Worm (Caenorhabditis elegans): ENCODE data around the gene R160.6.

DNA sequence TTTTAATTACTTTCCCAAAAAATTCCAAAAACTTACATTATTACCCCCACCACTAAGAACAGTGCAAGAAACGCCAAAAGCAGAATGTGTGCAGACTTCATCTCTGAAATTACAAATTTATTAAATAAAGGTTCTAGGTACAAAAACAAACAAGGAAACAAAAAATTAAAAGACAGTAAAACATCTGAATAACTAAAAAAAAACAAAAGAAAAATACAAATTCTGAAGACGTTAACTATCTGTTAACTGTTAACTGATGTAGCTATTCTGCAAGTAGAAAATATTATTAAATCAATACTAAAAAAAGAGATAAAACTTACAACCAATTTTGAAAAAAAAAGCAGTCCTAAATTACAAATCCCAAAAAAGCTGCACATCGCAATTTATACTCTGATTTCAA lies 1.6 kb downstream of the R160.6 start, which contains the start of gene R160.13:
- TF ChIP-seq nhr-10 (tag; optimal IDR thresholded peaks at IDR 0.05) = no peak
- TF ChIP-seq unc-62 (GFP tag; optimal IDR thresholded peaks at IDR 0.05) = no peak
- TF ChIP-seq elt-1 (tag; optimal IDR thresholded peaks at IDR 0.05) = no peak
- TF ChIP-seq zag-1 (tag; optimal IDR thresholded peaks at IDR 0.05) = no peak
- no peak for TF ChIP-seq nhr-77 (tag; optimal IDR thresholded peaks at IDR 0.05)
- TF ChIP-seq nhr-237 (tag; optimal IDR thresholded peaks at IDR 0.05) = no peak
- no peak for TF ChIP-seq nhr-12 (tag; optimal IDR thresholded peaks at IDR 0.05)
- no peak for TF ChIP-seq snpc-4 (tag; optimal IDR thresholded peaks at IDR 0.05)
- TF ChIP-seq ama-1 (optimal IDR thresholded peaks at IDR 0.05) = no peak
- no peak for TF ChIP-seq nhr-21 (tag; optimal IDR thresholded peaks at IDR 0.05)
- no peak for TF ChIP-seq elt-3 (tag; optimal IDR thresholded peaks at IDR 0.05)
- TF ChIP-seq C34F6.9 (tag; optimal IDR thresholded peaks at IDR 0.05) = no peak
- TF ChIP-seq lin-13 (GFP tag; optimal IDR thresholded peaks at IDR 0.05) = no peak
- no peak for TF ChIP-seq peb-1 (tag; optimal IDR thresholded peaks at IDR 0.05)

Data from whole organism, L2 larva.